Worm (Caenorhabditis elegans) whole organism, L4 larva: Measurements from ENCODE around the gene clp-2.

Source experiments
- R02D3.7 ChIP-seq: fragments of 150-350 bp; sonication (generic microtip); optimal IDR thresholded peaks from 3 replicates; lab custom pipeline; 2014; ENCODE audit warnings: missing biosample characterization, missing genetic modification characterization
- ceh-62 ChIP-seq: sonication (generic microtip); optimal IDR thresholded peaks from 2 replicates; lab custom pipeline; 2017; ENCODE audit warnings: missing biosample characterization, missing genetic modification characterization
- dmd-9 ChIP-seq: fragments of 200-800 bp; sonication (Bioruptor generic); IDR thresholded peaks from 2 replicates; pipeline ENCODE4 v1.3.6; 2022; ENCODE audit warnings: missing genetic modification reagents, missing genetic modification characterization, missing compliant biosample characterization
- fos-1 ChIP-seq: fragments of 150-350 bp; optimal IDR thresholded peaks from 2 replicates; lab custom pipeline; 2014; ENCODE audit warnings: missing biosample characterization, missing genetic modification characterization
- nhr-6 ChIP-seq: fragments of 150-350 bp; optimal IDR thresholded peaks from 2 replicates; lab custom pipeline; 2014; ENCODE audit warnings: missing biosample characterization, missing genetic modification characterization
- nhr-77 ChIP-seq: fragments of 150-350 bp; optimal IDR thresholded peaks from 2 replicates; lab custom pipeline; 2014; ENCODE audit warnings: missing biosample characterization, missing genetic modification characterization
- unc-39 ChIP-seq: sonication (generic microtip); optimal IDR thresholded peaks from 2 replicates; lab custom pipeline; 2017; ENCODE audit warnings: missing biosample characterization, missing genetic modification characterization

- TF ChIP-seq nhr-77 (tag; lab: Kevin White, UChicago), result no peak
- TF ChIP-seq R02D3.7 (tag; lab: Kevin White, UChicago), result no peak
- TF ChIP-seq nhr-6 (tag; lab: Kevin White, UChicago), result no peak
- no peak for TF ChIP-seq dmd-9 (GFP tag; lab: Robert Waterston, UW)
- TF ChIP-seq ceh-62, result no peak
- TF ChIP-seq fos-1 (tag; lab: Kevin White, UChicago), result no peak
- TF ChIP-seq unc-39 (tag; lab: Kevin White, UChicago), result no peak
Measured at ce11 chrIII:4668073-4668472, 35.8 kb downstream of the clp-2 start.
